Worm (Caenorhabditis elegans) whole organism, late embryonic: ENCODE data around the gene nspc-16.

ENCODE experiments used
- C38D4.7 ChIP-seq: fragments of 200-800 bp; sonication (Bioruptor generic); optimal IDR thresholded peaks from 2 replicates; lab custom pipeline; 2018; ENCODE audit warnings: mild to moderate bottlenecking, missing genetic modification characterization, moderate library complexity, missing compliant biosample characterization
- F13H6.1 ChIP-seq: sonication (generic microtip); optimal IDR thresholded peaks from 2 replicates; lab custom pipeline; 2016; ENCODE audit warnings: missing genetic modification characterization, missing compliant biosample characterization
- K02D7.2 ChIP-seq: sonication (generic microtip); optimal IDR thresholded peaks from 2 replicates; lab custom pipeline; 2017; ENCODE audit warnings: mild to moderate bottlenecking, missing genetic modification characterization, missing compliant biosample characterization
- K09A11.1 ChIP-seq: sonication (generic microtip); optimal IDR thresholded peaks from 2 replicates; lab custom pipeline; 2017; ENCODE audit warnings: antibody characterized with exemption, mild to moderate bottlenecking, missing genetic modification characterization, missing compliant biosample characterization; ENCODE audit not compliant: insufficient read depth
- T23F11.4 ChIP-seq: fragments of 200-800 bp; sonication (Bioruptor generic); optimal IDR thresholded peaks from 2 replicates; lab custom pipeline; 2018; ENCODE audit warnings: mild to moderate bottlenecking, missing genetic modification characterization, missing compliant biosample characterization
- ahr-1 ChIP-seq: sonication (generic microtip); optimal IDR thresholded peaks from 2 replicates; lab custom pipeline; 2016; ENCODE audit warnings: missing genetic modification characterization, missing compliant biosample characterization
- ceh-14 ChIP-seq: sonication (generic microtip); optimal IDR thresholded peaks from 2 replicates; lab custom pipeline; 2016; ENCODE audit warnings: missing genotype, missing genetic modification characterization, missing compliant biosample characterization
- ceh-2 ChIP-seq: sonication (generic microtip); optimal IDR thresholded peaks from 2 replicates; lab custom pipeline; 2016; ENCODE audit warnings: missing genotype, missing genetic modification characterization, missing compliant biosample characterization
- ceh-22 ChIP-seq: sonication (generic microtip); optimal IDR thresholded peaks from 2 replicates; lab custom pipeline; 2017; ENCODE audit warnings: missing biosample characterization, missing genetic modification characterization
- ceh-24 ChIP-seq: sonication (generic microtip); optimal IDR thresholded peaks from 2 replicates; lab custom pipeline; 2016; ENCODE audit warnings: mild to moderate bottlenecking, missing genetic modification characterization, missing compliant biosample characterization
- ceh-30 ChIP-seq: fragments of 150-350 bp; optimal IDR thresholded peaks from 2 replicates; lab custom pipeline; 2014; ENCODE audit warnings: missing biosample characterization, missing genetic modification characterization
- ceh-31 ChIP-seq: sonication (generic microtip); optimal IDR thresholded peaks from 2 replicates; lab custom pipeline; 2016; ENCODE audit warnings: missing genetic modification characterization, missing compliant biosample characterization
- ceh-45 ChIP-seq: fragments of 200-800 bp; sonication (Bioruptor generic); IDR thresholded peaks from 2 replicates; pipeline ENCODE4 v1.3.6; 2022; ENCODE audit warnings: missing genetic modification reagents, missing genetic modification characterization, missing compliant biosample characterization
- ceh-6 ChIP-seq: fragments of 200-800 bp; sonication (Bioruptor generic); optimal IDR thresholded peaks from 2 replicates; lab custom pipeline; 2018; ENCODE audit warnings: mild to moderate bottlenecking, missing genetic modification characterization, missing compliant biosample characterization
- ceh-9 ChIP-seq: sonication (generic microtip); optimal IDR thresholded peaks from 2 replicates; lab custom pipeline; 2016; ENCODE audit warnings: mild to moderate bottlenecking, missing genetic modification characterization, inconsistent platforms, missing compliant biosample characterization
- dmd-4 ChIP-seq: sonication (generic microtip); optimal IDR thresholded peaks from 2 replicates; lab custom pipeline; 2016; ENCODE audit warnings: borderline replicate concordance, missing genetic modification characterization, missing compliant biosample characterization
- elt-2 ChIP-seq: sonication (generic microtip); optimal IDR thresholded peaks from 2 replicates; lab custom pipeline; 2016; ENCODE audit warnings: missing genetic modification reagents, missing genetic modification characterization, missing compliant biosample characterization
- ets-4 ChIP-seq: sonication (generic microtip); optimal IDR thresholded peaks from 2 replicates; lab custom pipeline; 2016; ENCODE audit warnings: missing genetic modification characterization, missing compliant biosample characterization
- fax-1 ChIP-seq: sonication (generic microtip); optimal IDR thresholded peaks from 2 replicates; lab custom pipeline; 2016; ENCODE audit warnings: missing genotype, missing genetic modification characterization, missing compliant biosample characterization
- fkh-6 ChIP-seq: sonication (generic microtip); optimal IDR thresholded peaks from 2 replicates; lab custom pipeline; 2016; ENCODE audit warnings: missing genetic modification characterization, missing compliant biosample characterization
- gmeb-2 ChIP-seq: sonication (generic microtip); optimal IDR thresholded peaks from 2 replicates; lab custom pipeline; 2016; ENCODE audit warnings: missing genetic modification characterization, inconsistent platforms, missing compliant biosample characterization
- hlh-13 ChIP-seq: fragments of 200-800 bp; sonication (Bioruptor generic); optimal IDR thresholded peaks from 2 replicates; lab custom pipeline; 2018; ENCODE audit warnings: mild to moderate bottlenecking, missing genetic modification characterization, missing compliant biosample characterization
- hlh-30 ChIP-seq: sonication (generic microtip); optimal IDR thresholded peaks from 2 replicates; lab custom pipeline; 2017; ENCODE audit warnings: antibody characterized with exemption, missing genetic modification characterization, missing compliant biosample characterization; ENCODE audit not compliant: insufficient read depth
- hlh-8 ChIP-seq: sonication (generic microtip); optimal IDR thresholded peaks from 2 replicates; lab custom pipeline; 2016; ENCODE audit warnings: missing genotype, missing genetic modification characterization, missing compliant biosample characterization
- lin-11 ChIP-seq: fragments of 200-800 bp; sonication (Bioruptor generic); optimal IDR thresholded peaks from 2 replicates; lab custom pipeline; 2018; ENCODE audit warnings: mild to moderate bottlenecking, missing genetic modification characterization, missing compliant biosample characterization
- madf-2 ChIP-seq: sonication (generic microtip); optimal IDR thresholded peaks from 2 replicates; lab custom pipeline; 2017; ENCODE audit warnings: missing genetic modification characterization, missing compliant biosample characterization
- mec-3 ChIP-seq: sonication (generic microtip); optimal IDR thresholded peaks from 2 replicates; lab custom pipeline; 2016; ENCODE audit warnings: borderline replicate concordance, missing genetic modification characterization, missing compliant biosample characterization
- nfya-1 ChIP-seq: sonication (generic microtip); optimal IDR thresholded peaks from 2 replicates; lab custom pipeline; 2017; ENCODE audit warnings: missing genetic modification characterization, mild to moderate bottlenecking, missing compliant biosample characterization, antibody characterized with exemption, moderate library complexity
- nhr-11 ChIP-seq: fragments of 150-350 bp; optimal IDR thresholded peaks from 2 replicates; lab custom pipeline; 2014; ENCODE audit warnings: missing biosample characterization, missing genetic modification characterization
- nhr-232 ChIP-seq: sonication (generic microtip); optimal IDR thresholded peaks from 2 replicates; lab custom pipeline; 2016; ENCODE audit warnings: missing genetic modification characterization, missing compliant biosample characterization
- npax-4 ChIP-seq: sonication (generic microtip); optimal IDR thresholded peaks from 2 replicates; lab custom pipeline; 2016; ENCODE audit warnings: missing genetic modification characterization, missing compliant biosample characterization
- odd-2 ChIP-seq: sonication (generic microtip); optimal IDR thresholded peaks from 2 replicates; lab custom pipeline; 2017; ENCODE audit warnings: antibody characterized with exemption, mild to moderate bottlenecking, missing genetic modification characterization, missing compliant biosample characterization
- pag-3 ChIP-seq: sonication (generic microtip); optimal IDR thresholded peaks from 2 replicates; lab custom pipeline; 2016; ENCODE audit warnings: missing compliant biosample characterization, missing genetic modification characterization, borderline replicate concordance
- pat-9 ChIP-seq: fragments of 200-800 bp; sonication (Bioruptor generic); optimal IDR thresholded peaks from 2 replicates; lab custom pipeline; 2018; ENCODE audit warnings: mild to moderate bottlenecking, missing genetic modification characterization, moderate library complexity, missing compliant biosample characterization
- pha-2 ChIP-seq: sonication (generic microtip); optimal IDR thresholded peaks from 2 replicates; lab custom pipeline; 2017; ENCODE audit warnings: mild to moderate bottlenecking, missing genetic modification characterization, missing compliant biosample characterization
- pha-4 ChIP-seq: fragments of 150-350 bp; optimal IDR thresholded peaks from 2 replicates; lab custom pipeline; 2018; ENCODE audit warnings: missing biosample characterization, missing genetic modification reagents, missing genetic modification characterization
- pros-1 ChIP-seq: fragments of 150-350 bp; optimal IDR thresholded peaks from 2 replicates; lab custom pipeline; 2014; ENCODE audit warnings: missing biosample characterization, missing genetic modification reagents, missing genetic modification characterization
- ref-2 ChIP-seq: sonication (generic microtip); optimal IDR thresholded peaks from 2 replicates; lab custom pipeline; 2016; ENCODE audit warnings: missing genetic modification characterization, missing compliant biosample characterization
- sox-4 ChIP-seq: sonication (generic microtip); optimal IDR thresholded peaks from 2 replicates; lab custom pipeline; 2017; ENCODE audit warnings: mild to moderate bottlenecking, missing genetic modification characterization, inconsistent platforms, missing compliant biosample characterization
- syd-9 ChIP-seq: sonication (generic microtip); optimal IDR thresholded peaks from 2 replicates; lab custom pipeline; 2016; ENCODE audit warnings: mild to moderate bottlenecking, missing genetic modification characterization, moderate library complexity, missing compliant biosample characterization
- ttx-3 ChIP-seq: sonication (generic microtip); optimal IDR thresholded peaks from 2 replicates; lab custom pipeline; 2016; ENCODE audit warnings: missing genetic modification reagents, missing genetic modification characterization, missing compliant biosample characterization
- unc-3 ChIP-seq, 2 experiments: fragments of 200-800 bp in 1 of 2; sonication (Bioruptor generic) in 1 of 2; sonication (generic microtip) in 1 of 2; conservative IDR thresholded peaks in 1 of 2; optimal IDR thresholded peaks in 1 of 2; 2 replicates each; pipeline versions ENCODE4 v1.3.6 to Lab custom; 2016 to 2022; ENCODE audit warnings: missing compliant biosample characterization in 2 of 2, missing genetic modification characterization in 2 of 2, missing genetic modification reagents in 1 of 2
- unc-42 ChIP-seq: sonication (generic microtip); optimal IDR thresholded peaks from 2 replicates; lab custom pipeline; 2016; ENCODE audit warnings: missing genotype, missing genetic modification characterization, missing compliant biosample characterization
- unc-55 ChIP-seq: sonication (generic microtip); optimal IDR thresholded peaks from 2 replicates; lab custom pipeline; 2017; ENCODE audit warnings: missing biosample characterization, missing genetic modification reagents, missing genetic modification characterization
- unc-86 ChIP-seq: sonication (generic microtip); optimal IDR thresholded peaks from 2 replicates; lab custom pipeline; 2016; ENCODE audit warnings: missing genetic modification characterization, missing compliant biosample characterization
- zip-5 ChIP-seq: sonication (generic microtip); optimal IDR thresholded peaks from 2 replicates; lab custom pipeline; 2016; ENCODE audit warnings: missing genetic modification characterization, missing compliant biosample characterization
- ztf-16 ChIP-seq: sonication (generic microtip); optimal IDR thresholded peaks from 2 replicates; lab custom pipeline; 2017; ENCODE audit warnings: missing genetic modification characterization, missing compliant biosample characterization

The nspc-16 gene

DNA sequence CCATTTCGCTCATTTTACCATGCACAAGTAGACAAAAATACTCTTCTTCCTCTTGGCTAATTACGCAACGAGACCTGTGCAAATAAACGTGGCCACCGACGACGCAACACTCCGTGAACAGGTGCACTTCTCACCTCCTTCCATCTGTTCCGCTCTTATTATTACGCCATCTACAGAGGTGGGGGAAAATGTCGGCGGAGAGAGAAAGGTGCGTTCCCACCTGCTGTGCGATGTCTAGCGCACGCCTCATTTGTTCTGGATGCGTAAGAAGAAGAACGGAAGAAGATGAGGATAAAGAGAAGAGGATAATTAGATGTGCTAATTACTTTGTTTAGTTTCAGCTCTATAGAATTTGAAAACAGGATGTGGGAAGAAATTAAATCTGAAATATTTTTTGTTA lies 36.9 kb upstream of the nspc-16 start (continued):
- TF ChIP-seq T23F11.4 (GFP tag; lab: Kevin White, UChicago): no peak
- no peak for TF ChIP-seq ceh-30
- no peak for TF ChIP-seq pat-9 (tag; lab: Kevin White, UChicago)
- no peak for TF ChIP-seq gmeb-2 (tag; lab: Kevin White, UChicago)
- no peak for TF ChIP-seq fkh-6 (tag; lab: Kevin White, UChicago)
- no peak for TF ChIP-seq dmd-4 (tag; lab: Kevin White, UChicago)
- TF ChIP-seq ref-2 (tag; lab: Kevin White, UChicago): peak; percentile 84
- TF ChIP-seq elt-2 (tag; lab: Kevin White, UChicago): peak; percentile 7
- no peak for TF ChIP-seq hlh-8 (tag; lab: Kevin White, UChicago)
- no peak for TF ChIP-seq pha-4 (tag; lab: Kevin White, UChicago)
- no peak for TF ChIP-seq lin-11 (tag; lab: Kevin White, UChicago)
- peak; percentile 76 for TF ChIP-seq ceh-31 (tag; lab: Kevin White, UChicago)
- TF ChIP-seq K09A11.1 (tag; lab: Kevin White, UChicago): no peak
- no peak for TF ChIP-seq ahr-1 (tag; lab: Kevin White, UChicago)
- no peak for TF ChIP-seq sox-4 (tag; lab: Kevin White, UChicago)
- TF ChIP-seq ttx-3 (tag; lab: Kevin White, UChicago): no peak
- no peak for TF ChIP-seq ceh-22
- peak; percentile 28 for TF ChIP-seq nfya-1 (tag; lab: Kevin White, UChicago)
- no peak for TF ChIP-seq odd-2
- TF ChIP-seq F13H6.1 (tag; lab: Kevin White, UChicago): no peak
- no peak for TF ChIP-seq madf-2 (tag; lab: Kevin White, UChicago)
- TF ChIP-seq ceh-6: no peak
- TF ChIP-seq nhr-11: no peak
- TF ChIP-seq hlh-13 (GFP tag; lab: Kevin White, UChicago): no peak
- no peak for TF ChIP-seq ceh-24 (tag; lab: Kevin White, UChicago)
- no peak for TF ChIP-seq pros-1 (tag; lab: Kevin White, UChicago)
- TF ChIP-seq C38D4.7: no peak
- no peak for TF ChIP-seq mec-3 (tag; lab: Kevin White, UChicago)
- no peak for TF ChIP-seq ceh-2 (tag; lab: Kevin White, UChicago)
- no peak for TF ChIP-seq unc-86 (tag; lab: Kevin White, UChicago)
- no peak for TF ChIP-seq ceh-9 (tag; lab: Kevin White, UChicago)
- TF ChIP-seq syd-9 (tag; lab: Kevin White, UChicago): no peak
- no peak for TF ChIP-seq pag-3 (tag; lab: Kevin White, UChicago)
- TF ChIP-seq unc-55: no peak
- TF ChIP-seq hlh-30: no peak
- no peak for TF ChIP-seq ceh-45 (GFP tag; lab: Robert Waterston, UW)
- TF ChIP-seq ets-4 (tag; lab: Kevin White, UChicago): no peak
- no peak for TF ChIP-seq nhr-232
- TF ChIP-seq fax-1: no peak
- TF ChIP-seq K02D7.2 (tag; lab: Kevin White, UChicago): no peak
- peak; percentile 11 for TF ChIP-seq ztf-16 (tag; lab: Kevin White, UChicago)
- no peak for TF ChIP-seq unc-3 (GFP tag; conservative IDR thresholded peaks at IDR 0.05; lab: Robert Waterston, UW)
- no peak for TF ChIP-seq unc-3 (tag; optimal IDR thresholded peaks at IDR 0.05; lab: Kevin White, UChicago)
- TF ChIP-seq, all 69 proteins: peak for 8

DNA sequence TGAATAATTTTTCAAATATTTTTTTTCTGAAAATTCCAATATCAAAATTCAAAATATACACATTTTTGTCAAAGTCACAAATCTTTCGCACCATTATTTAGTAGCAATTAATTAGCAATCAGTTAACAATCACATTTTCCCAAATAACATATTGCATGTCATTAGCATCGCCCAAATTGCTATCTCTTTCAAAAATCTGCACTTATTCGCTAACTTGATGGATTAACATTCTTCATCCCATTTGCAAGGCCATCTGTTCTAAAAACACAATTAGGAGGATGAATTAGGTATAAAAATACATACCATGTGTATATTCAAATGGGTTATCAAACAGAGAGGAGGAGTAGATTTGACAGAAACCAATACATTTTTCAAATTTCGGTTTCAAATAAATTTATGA lies 36.0 kb upstream of the nspc-16 start:
- TF ChIP-seq ceh-6 (no peak), npax-4 (no peak), unc-55 (no peak), elt-2 (tag; lab: Kevin White, UChicago) (no peak), ceh-14 (tag; lab: Kevin White, UChicago) (no peak), unc-42 (tag; lab: Kevin White, UChicago) (peak; percentile 49), pha-2 (tag; lab: Kevin White, UChicago) (no peak), zip-5 (no peak)
